Fruit fly (Drosophila melanogaster) whole organism, embryonic: ENCODE results near the gene neb.

Experiments used
- Ada2b ChIP-seq: fragments of 200-800 bp; sonication (Bioruptor generic); IDR thresholded peaks from 2 replicates; pipeline ENCODE4 v1.3.6; 2022; ENCODE audit warnings: missing biosample characterization, missing genetic modification characterization
- BtbVII ChIP-seq: fragments of 200-800 bp; sonication (Bioruptor generic); optimal IDR thresholded peaks from 3 replicates; lab custom pipeline; 2017; ENCODE audit warnings: missing biosample characterization, mild to moderate bottlenecking, missing genetic modification characterization
- Bteb2 ChIP-seq: fragments of 200-800 bp; sonication (Bioruptor generic); optimal IDR thresholded peaks from 2 replicates; lab custom pipeline; 2016; ENCODE audit warnings: missing biosample characterization, missing genetic modification characterization
- CG11398 ChIP-seq: fragments of 200-800 bp; sonication (Bioruptor generic); optimal IDR thresholded peaks from 2 replicates; lab custom pipeline; 2016; ENCODE audit warnings: missing biosample characterization, missing genetic modification characterization
- CG11723 ChIP-seq: fragments of 200-800 bp; sonication (Bioruptor generic); optimal IDR thresholded peaks from 2 replicates; lab custom pipeline; 2017; ENCODE audit warnings: missing biosample characterization, mild to moderate bottlenecking, missing genetic modification characterization
- CG12391 ChIP-seq: fragments of 200-800 bp; sonication (Bioruptor generic); optimal IDR thresholded peaks from 3 replicates; lab custom pipeline; 2018; ENCODE audit warnings: missing biosample characterization, mild to moderate bottlenecking, missing genetic modification characterization, moderate library complexity
- CG15011 ChIP-seq: fragments of 200-800 bp; sonication (Bioruptor generic); optimal IDR thresholded peaks from 3 replicates; lab custom pipeline; 2018; ENCODE audit warnings: missing biosample characterization, mild to moderate bottlenecking, missing genetic modification characterization
- CG15514 ChIP-seq: fragments of 200-800 bp; sonication (Bioruptor generic); optimal IDR thresholded peaks from 3 replicates; lab custom pipeline; 2017; ENCODE audit warnings: missing biosample characterization, missing genetic modification characterization, mild to moderate bottlenecking, moderate library complexity, missing genetic modification reagents
- CG16815 ChIP-seq: fragments of 200-800 bp; sonication (Bioruptor generic); optimal IDR thresholded peaks from 3 replicates; lab custom pipeline; 2017; ENCODE audit warnings: missing biosample characterization, mild to moderate bottlenecking, missing genetic modification characterization
- CG17328 ChIP-seq: fragments of 200-800 bp; sonication (Bioruptor generic); IDR thresholded peaks from 2 replicates; pipeline ENCODE4 v1.3.6; 2022; ENCODE audit warnings: missing biosample characterization, missing genetic modification characterization
- CG2129 ChIP-seq: fragments of 200-800 bp; sonication (Bioruptor generic); IDR thresholded peaks from 2 replicates; pipeline ENCODE4 v1.3.6; 2022; ENCODE audit warnings: missing biosample characterization, missing genetic modification characterization; ENCODE audit not compliant: partially characterized antibody
- CG2712 ChIP-seq: fragments of 200-800 bp; optimal IDR thresholded peaks from 3 replicates; lab custom pipeline; 2019; ENCODE audit warnings: missing biosample characterization, mild to moderate bottlenecking, missing genetic modification characterization, moderate library complexity
- CG33213 ChIP-seq: fragments of 200-800 bp; sonication (Bioruptor generic); optimal IDR thresholded peaks from 3 replicates; lab custom pipeline; 2016; ENCODE audit warnings: missing biosample characterization, missing genetic modification characterization
- CG34376 ChIP-seq: fragments of 200-800 bp; sonication (Bioruptor generic); optimal IDR thresholded peaks from 2 replicates; lab custom pipeline; 2018; ENCODE audit warnings: missing biosample characterization, mild to moderate bottlenecking, missing genetic modification characterization
- CG3847 ChIP-seq: fragments of 200-800 bp; sonication (Bioruptor generic); IDR thresholded peaks from 2 replicates; pipeline ENCODE4 v1.3.6; 2022; ENCODE audit warnings: missing biosample characterization, missing genetic modification characterization
- CG5180 ChIP-seq: fragments of 200-800 bp; sonication (Bioruptor generic); optimal IDR thresholded peaks from 3 replicates; lab custom pipeline; 2017; ENCODE audit warnings: missing biosample characterization, missing genetic modification characterization, mild to moderate bottlenecking, moderate library complexity, missing genetic modification reagents
- CG6854 ChIP-seq: fragments of 200-800 bp; sonication (Bioruptor generic); optimal IDR thresholded peaks from 3 replicates; lab custom pipeline; 2017; ENCODE audit warnings: missing biosample characterization, mild to moderate bottlenecking, missing genetic modification characterization
- CG7839 ChIP-seq: fragments of 200-800 bp; sonication (Bioruptor generic); optimal IDR thresholded peaks from 3 replicates; lab custom pipeline; 2018; ENCODE audit warnings: missing biosample characterization, mild to moderate bottlenecking, missing genetic modification characterization, moderate library complexity
- CG8089 ChIP-seq: fragments of 200-800 bp; sonication (Bioruptor generic); optimal IDR thresholded peaks from 3 replicates; lab custom pipeline; 2016; ENCODE audit warnings: missing biosample characterization, missing genetic modification characterization
- CG8388 ChIP-seq: fragments of 200-800 bp; sonication (Bioruptor generic); optimal IDR thresholded peaks from 2 replicates; lab custom pipeline; 2019; ENCODE audit warnings: missing biosample characterization, mild to moderate bottlenecking, missing genetic modification characterization, moderate library complexity
- CG8944 ChIP-seq: fragments of 200-800 bp; sonication (Bioruptor generic); optimal IDR thresholded peaks from 3 replicates; lab custom pipeline; 2016; ENCODE audit warnings: missing biosample characterization, missing genetic modification characterization
- CTCF ChIP-seq: fragments of 200-800 bp; sonication (Bioruptor generic); optimal IDR thresholded peaks from 2 replicates; lab custom pipeline; 2017; ENCODE audit warnings: missing biosample characterization, mild to moderate bottlenecking, missing genetic modification characterization, moderate library complexity
- Dek ChIP-seq: fragments of 200-800 bp; sonication (Bioruptor generic); optimal IDR thresholded peaks from 3 replicates; lab custom pipeline; 2019; ENCODE audit warnings: missing biosample characterization, mild to moderate bottlenecking, missing genetic modification characterization, moderate library complexity
- Dfd ChIP-seq, 2 experiments: fragments of >200 bp; optimal IDR thresholded peaks; 2 replicates each; lab custom pipeline; 2017; ENCODE audit warnings: missing biosample characterization in 2 of 2, missing genetic modification characterization in 2 of 2
- Oli ChIP-seq: fragments of 200-800 bp; sonication (Bioruptor generic); optimal IDR thresholded peaks from 2 replicates; lab custom pipeline; 2018; ENCODE audit warnings: missing biosample characterization, mild to moderate bottlenecking, missing genetic modification characterization, moderate library complexity
- Pdp1 ChIP-seq, 2 experiments: fragments of 200-800 bp; sonication (Bioruptor generic); optimal IDR thresholded peaks; 3 replicates each; lab custom pipeline; 2016; ENCODE audit warnings: missing biosample characterization in 2 of 2, missing genetic modification characterization in 2 of 2, mild to moderate bottlenecking in 1 of 2, moderate library complexity in 1 of 2
- Sox100B ChIP-seq: fragments of 200-800 bp; sonication (Bioruptor generic); optimal IDR thresholded peaks from 3 replicates; lab custom pipeline; 2018; ENCODE audit warnings: missing biosample characterization, mild to moderate bottlenecking, missing genetic modification characterization
- Sry-β ChIP-seq: fragments of 200-800 bp; sonication (Bioruptor generic); optimal IDR thresholded peaks from 2 replicates; lab custom pipeline; 2018; ENCODE audit warnings: missing biosample characterization, mild to moderate bottlenecking, missing genetic modification characterization, moderate library complexity
- ash1 ChIP-seq: fragments of 200-800 bp; sonication (Bioruptor generic); optimal IDR thresholded peaks from 2 replicates; lab custom pipeline; 2018; ENCODE audit warnings: missing biosample characterization, mild to moderate bottlenecking, missing genetic modification characterization
- az2 ChIP-seq: fragments of 200-800 bp; sonication (Bioruptor generic); optimal IDR thresholded peaks from 3 replicates; lab custom pipeline; 2016; ENCODE audit warnings: missing biosample characterization, missing genetic modification characterization
- bab2 ChIP-seq: fragments of 200-800 bp; sonication (Bioruptor generic); optimal IDR thresholded peaks from 2 replicates; lab custom pipeline; 2016; ENCODE audit warnings: missing biosample characterization, missing genetic modification characterization
- bbx ChIP-seq: fragments of 200-800 bp; sonication (Bioruptor generic); IDR thresholded peaks from 2 replicates; pipeline ENCODE4 v1.3.6; 2022; ENCODE audit warnings: missing biosample characterization, missing genetic modification characterization; ENCODE audit not compliant: partially characterized antibody
- caup ChIP-seq: fragments of 200-800 bp; sonication (Bioruptor generic); optimal IDR thresholded peaks from 3 replicates; lab custom pipeline; 2017; ENCODE audit warnings: missing biosample characterization, mild to moderate bottlenecking, missing genetic modification characterization, moderate library complexity; ENCODE audit not compliant: severe bottlenecking
- chm ChIP-seq: fragments of 200-800 bp; sonication (Bioruptor generic); IDR thresholded peaks from 2 replicates; pipeline ENCODE4 v1.3.6; 2022; ENCODE audit warnings: missing biosample characterization, missing genetic modification characterization
- dpn ChIP-seq, 2 experiments: fragments of 200-800 bp; sonication (Bioruptor generic); optimal IDR thresholded peaks; 3 replicates each; lab custom pipeline; 2016; ENCODE audit warnings: missing biosample characterization in 2 of 2, missing genetic modification characterization in 2 of 2
- ewg ChIP-seq: fragments of 200-800 bp; sonication (Bioruptor generic); optimal IDR thresholded peaks from 3 replicates; lab custom pipeline; 2017; ENCODE audit warnings: mild to moderate bottlenecking, missing biosample characterization, missing genetic modification reagents, missing genetic modification characterization
- exex ChIP-seq: fragments of 200-800 bp; sonication (Bioruptor generic); optimal IDR thresholded peaks from 4 replicates; lab custom pipeline; 2018; ENCODE audit warnings: missing biosample characterization, mild to moderate bottlenecking, missing genetic modification characterization, moderate library complexity
- gfzf ChIP-seq: fragments of 200-800 bp; sonication (Bioruptor generic); optimal IDR thresholded peaks from 2 replicates; lab custom pipeline; 2016; ENCODE audit warnings: missing biosample characterization, mild to moderate bottlenecking, missing genetic modification characterization, moderate library complexity
- gro ChIP-seq: fragments of 200-800 bp; sonication (Bioruptor generic); optimal IDR thresholded peaks from 2 replicates; lab custom pipeline; 2016; ENCODE audit warnings: missing biosample characterization, missing genetic modification characterization
- gsb-n ChIP-seq: fragments of 200-800 bp; sonication (Bioruptor generic); optimal IDR thresholded peaks from 3 replicates; lab custom pipeline; 2018; ENCODE audit warnings: missing biosample characterization, mild to moderate bottlenecking, missing genetic modification characterization
- hth ChIP-seq: fragments of >200 bp; optimal IDR thresholded peaks from 2 replicates; lab custom pipeline; 2017; ENCODE audit warnings: inconsistent platforms
- maf-S ChIP-seq: fragments of 200-800 bp; sonication (Bioruptor generic); optimal IDR thresholded peaks from 2 replicates; lab custom pipeline; 2016; ENCODE audit warnings: missing biosample characterization, missing genetic modification characterization
- phol ChIP-seq: fragments of 200-800 bp; sonication (Bioruptor generic); optimal IDR thresholded peaks from 3 replicates; lab custom pipeline; 2018; ENCODE audit warnings: missing biosample characterization, mild to moderate bottlenecking, missing genetic modification characterization, moderate library complexity
- prd ChIP-seq, 3 experiments: fragments of >200 bp in 2 of 3; fragments of 200-800 bp in 1 of 3; sonication (Bioruptor generic) in 1 of 3; optimal IDR thresholded peaks in 2 of 3; IDR thresholded peaks in 1 of 3; 2 replicates in 2 of 3; 3 replicates in 1 of 3; pipeline versions ENCODE4 v1.3.6 to Lab custom; 2017 to 2022; ENCODE audit warnings: missing biosample characterization in 1 of 3, missing genetic modification characterization in 1 of 3
- pum ChIP-seq: fragments of 200-800 bp; sonication (Bioruptor generic); optimal IDR thresholded peaks from 2 replicates; lab custom pipeline; 2016; ENCODE audit warnings: missing biosample characterization, missing genetic modification characterization
- rib ChIP-seq: fragments of 200-800 bp; sonication (Bioruptor generic); IDR thresholded peaks from 2 replicates; pipeline ENCODE4 v1.3.6; 2022; ENCODE audit warnings: missing biosample characterization, missing genetic modification characterization
- sob ChIP-seq: fragments of 200-800 bp; sonication (Bioruptor generic); IDR thresholded peaks from 2 replicates; pipeline ENCODE4 v1.3.6; 2022; ENCODE audit warnings: missing biosample characterization, missing genetic modification characterization
- sr ChIP-seq: fragments of 200-800 bp; sonication (Bioruptor generic); IDR thresholded peaks from 3 replicates; pipeline ENCODE4 v1.3.6; 2022; ENCODE audit warnings: missing biosample characterization, missing genetic modification characterization
- tio ChIP-seq: fragments of 200-800 bp; sonication (Bioruptor generic); optimal IDR thresholded peaks from 2 replicates; lab custom pipeline; 2017; ENCODE audit warnings: missing biosample characterization, missing genetic modification characterization, inconsistent platforms
- usp ChIP-seq: fragments of >200 bp; optimal IDR thresholded peaks from 2 replicates; lab custom pipeline; 2017; ENCODE audit warnings: missing biosample characterization, missing genetic modification characterization
- vvl ChIP-seq: fragments of 200-800 bp; sonication (Bioruptor generic); IDR thresholded peaks from 2 replicates; pipeline ENCODE4 v1.3.6; 2022; ENCODE audit warnings: missing biosample characterization, missing genetic modification characterization

Gene neb

DNA sequence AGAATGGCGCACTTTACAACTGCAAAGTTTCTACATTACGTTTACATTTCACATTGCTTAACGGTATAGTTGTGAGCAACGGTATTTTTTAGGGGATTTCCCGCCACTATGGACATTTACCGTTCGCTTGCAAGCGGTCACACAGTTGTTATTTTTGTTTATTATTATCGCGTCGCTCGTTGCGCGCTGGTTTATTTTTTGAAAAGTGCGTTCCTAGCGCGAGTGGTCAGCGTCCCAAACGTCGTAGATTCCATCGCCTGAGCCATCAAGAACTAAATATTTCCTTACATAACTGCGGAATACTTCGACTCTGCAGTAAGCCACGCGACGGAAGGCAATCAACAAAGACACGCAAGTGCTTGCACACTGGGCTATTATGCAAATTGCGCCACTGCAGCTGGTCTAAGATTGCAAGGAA is 9.3 kb upstream of the neb start, which contains the start of gene bwa (continued):
- TF ChIP-seq CG33213 (GFP tag; lab: Kevin White, UChicago) (peak; percentile 84), phol (tag; lab: Kevin White, UChicago) (peak; percentile 59), vvl (peak; percentile 54; the same call in 1 of the 2 replicates), az2 (GFP tag; lab: Kevin White, UChicago) (no peak), pum (no peak), CG16815 (GFP tag; lab: Kevin White, UChicago) (no peak), dpn (GFP tag; optimal IDR thresholded peaks at IDR 0.05; lab: Kevin White, UChicago) (peak in 1 of 2 experiments; percentile 21), gfzf (GFP tag; lab: Kevin White, UChicago) (peak; percentile 96), CG2712 (tag; lab: Kevin White, UChicago) (peak; percentile 31), CG8089 (no peak), usp (GFP tag; lab: Kevin White, UChicago) (no peak), Ada2b (GFP tag; lab: Robert Waterston, UW) (no peak), CG15514 (GFP tag; lab: Kevin White, UChicago) (peak; percentile 64), CG6854 (no peak), Bteb2 (no peak), BtbVII (GFP tag; lab: Kevin White, UChicago) (no peak), Pdp1 (GFP tag; optimal IDR thresholded peaks at IDR 0.05; lab: Kevin White, UChicago) (peak in 1 of 2 experiments; percentile 78), CG8944 (no peak), Sry-β (no peak), exex (tag; lab: Kevin White, UChicago) (no peak), CG2129 (GFP tag; lab: Robert Waterston, UW) (no peak), gsb-n (tag; lab: Kevin White, UChicago) (no peak), CG15011 (no peak), CG3847 (GFP tag; lab: Robert Waterston, UW) (0 out of 2 replicates have a peak, but pooled peaks have one; percentile 27), tio (no peak), sob (GFP tag; lab: Robert Waterston, UW) (no peak), CG8388 (GFP tag; lab: Kevin White, UChicago) (no peak), CTCF (GFP tag; lab: Kevin White, UChicago) (peak; percentile 75), Sox100B (GFP tag; lab: Kevin White, UChicago) (no peak), CG17328 (GFP tag; lab: Robert Waterston, UW) (peak; percentile 24; the same call in 1 of the 2 replicates), Dek (no peak), Oli (no peak), sr (GFP tag; lab: Robert Waterston, UW) (no peak), gro (GFP tag; lab: Kevin White, UChicago) (peak; percentile 41), bbx (GFP tag; lab: Robert Waterston, UW) (no peak), bab2 (GFP tag; lab: Kevin White, UChicago) (no peak), prd (optimal IDR thresholded peaks at IDR 0.05; lab: Kevin White, UChicago) (no peak), prd (GFP tag; IDR thresholded peaks at IDR 0.05; lab: Robert Waterston, UW) (no peak), CG11723 (GFP tag; lab: Kevin White, UChicago) (peak; percentile 10), maf-S (GFP tag; lab: Kevin White, UChicago) (no peak), ash1 (GFP tag; lab: Kevin White, UChicago) (no peak), CG34376 (peak; percentile 10), CG5180 (GFP tag; lab: Kevin White, UChicago) (no peak), caup (GFP tag; lab: Kevin White, UChicago) (peak; percentile 24), rib (GFP tag; lab: Robert Waterston, UW) (0 out of 2 replicates have a peak, but pooled peaks have one; percentile 42), Dfd (GFP tag; optimal IDR thresholded peaks at IDR 0.05; lab: Kevin White, UChicago) (no peak), CG12391 (no peak), ewg (GFP tag; lab: Kevin White, UChicago) (no peak), CG11398 (GFP tag; lab: Kevin White, UChicago) (no peak), chm (GFP tag; lab: Robert Waterston, UW) (0 out of 2 replicates have a peak, but pooled peaks have one; percentile 30), hth (lab: Kevin White, UChicago) (no peak), CG7839 (tag; lab: Kevin White, UChicago) (no peak)
